Fruit fly (Drosophila melanogaster) whole organism, prepupa: ENCODE results near the gene Setd3.

Experiments used
- Blimp-1 ChIP-seq: fragments of 200-800 bp; sonication (Bioruptor generic); optimal IDR thresholded peaks from 3 replicates; lab custom pipeline; 2017; ENCODE audit warnings: missing biosample characterization, missing genetic modification characterization, mild to moderate bottlenecking, moderate library complexity, missing genetic modification reagents
- CG1621 ChIP-seq: fragments of 200-800 bp; sonication (Bioruptor generic); optimal IDR thresholded peaks from 3 replicates; lab custom pipeline; 2018; ENCODE audit warnings: missing biosample characterization, mild to moderate bottlenecking, missing genetic modification characterization
- CG3032 ChIP-seq: fragments of 200-800 bp; optimal IDR thresholded peaks from 2 replicates; lab custom pipeline; 2019; ENCODE audit warnings: missing biosample characterization, mild to moderate bottlenecking, missing genetic modification characterization, moderate library complexity
- CG31627 ChIP-seq: fragments of 200-800 bp; sonication (Bioruptor generic); optimal IDR thresholded peaks from 3 replicates; lab custom pipeline; 2016; ENCODE audit warnings: missing biosample characterization, missing genetic modification characterization
- CG32006 ChIP-seq: fragments of 200-800 bp; sonication (Bioruptor generic); optimal IDR thresholded peaks from 3 replicates; lab custom pipeline; 2017; ENCODE audit warnings: missing biosample characterization, mild to moderate bottlenecking, missing genetic modification characterization
- CG34406 ChIP-seq: fragments of 200-800 bp; sonication (Bioruptor generic); optimal IDR thresholded peaks from 3 replicates; lab custom pipeline; 2016; ENCODE audit warnings: missing biosample characterization, missing genetic modification characterization
- CG4318 ChIP-seq: fragments of 200-800 bp; sonication (Bioruptor generic); optimal IDR thresholded peaks from 3 replicates; lab custom pipeline; 2017; ENCODE audit warnings: missing biosample characterization, mild to moderate bottlenecking, missing genetic modification characterization
- CG6163 ChIP-seq: fragments of 200-800 bp; sonication (Bioruptor generic); IDR thresholded peaks from 3 replicates; pipeline ENCODE4 v1.3.6; 2022; ENCODE audit warnings: missing biosample characterization, missing genetic modification characterization
- CG6792 ChIP-seq: fragments of 200-800 bp; sonication (Bioruptor generic); optimal IDR thresholded peaks from 3 replicates; lab custom pipeline; 2016; ENCODE audit warnings: missing biosample characterization, missing genetic modification characterization
- CG6808 ChIP-seq: fragments of 200-800 bp; sonication (Bioruptor generic); optimal IDR thresholded peaks from 3 replicates; lab custom pipeline; 2017; ENCODE audit warnings: missing biosample characterization, missing genetic modification characterization, mild to moderate bottlenecking, moderate library complexity, missing genetic modification reagents
- CG6854 ChIP-seq: fragments of 200-800 bp; sonication (Bioruptor generic); optimal IDR thresholded peaks from 2 replicates; lab custom pipeline; 2017; ENCODE audit warnings: missing biosample characterization, mild to moderate bottlenecking, missing genetic modification characterization
- CG9139 ChIP-seq: fragments of 200-800 bp; sonication (Bioruptor generic); optimal IDR thresholded peaks from 3 replicates; lab custom pipeline; 2017; ENCODE audit warnings: missing biosample characterization, mild to moderate bottlenecking, missing genetic modification characterization
- Eip75B ChIP-seq: fragments of 200-800 bp; sonication (Bioruptor generic); optimal IDR thresholded peaks from 3 replicates; lab custom pipeline; 2016; ENCODE audit warnings: missing biosample characterization, missing genetic modification characterization
- Eip78C ChIP-seq: fragments of 200-800 bp; sonication (Bioruptor generic); peaks from one replicate; lab custom pipeline; 2016; ENCODE audit warnings: missing biosample characterization, missing genetic modification characterization
- Eip93F ChIP-seq: fragments of 200-800 bp; sonication (Bioruptor generic); optimal IDR thresholded peaks from 2 replicates; lab custom pipeline; 2016; ENCODE audit warnings: missing biosample characterization, mild to moderate bottlenecking, missing genetic modification characterization
- Ets96B ChIP-seq: fragments of 200-800 bp; optimal IDR thresholded peaks from 2 replicates; lab custom pipeline; 2019; ENCODE audit warnings: missing biosample characterization, mild to moderate bottlenecking, missing genetic modification characterization, moderate library complexity
- Gug ChIP-seq: fragments of 200-800 bp; sonication (Bioruptor generic); IDR thresholded peaks from 2 replicates; pipeline ENCODE4 v1.3.6; 2022; ENCODE audit warnings: missing biosample characterization, missing genetic modification characterization
- Hr39 ChIP-seq: fragments of 200-800 bp; sonication (Bioruptor generic); optimal IDR thresholded peaks from 2 replicates; lab custom pipeline; 2016; ENCODE audit warnings: missing biosample characterization, missing genetic modification characterization
- Met ChIP-seq: fragments of 200-800 bp; sonication (Bioruptor generic); optimal IDR thresholded peaks from 3 replicates; lab custom pipeline; 2016; ENCODE audit warnings: missing biosample characterization, missing genetic modification characterization
- Sox14 ChIP-seq: fragments of 200-800 bp; sonication (Bioruptor generic); optimal IDR thresholded peaks from 3 replicates; lab custom pipeline; 2016; ENCODE audit warnings: missing biosample characterization, missing genetic modification characterization
- dac ChIP-seq: fragments of 200-800 bp; sonication (Bioruptor generic); optimal IDR thresholded peaks from 2 replicates; lab custom pipeline; 2017; ENCODE audit warnings: missing biosample characterization, mild to moderate bottlenecking, missing genetic modification characterization
- eg ChIP-seq: fragments of 200-800 bp; sonication (Bioruptor generic); IDR thresholded peaks from 3 replicates; pipeline ENCODE4 v1.3.6; 2022; ENCODE audit warnings: missing biosample characterization, missing genetic modification characterization
- esn ChIP-seq: fragments of 200-800 bp; sonication (Bioruptor generic); optimal IDR thresholded peaks from 2 replicates; lab custom pipeline; 2016; ENCODE audit warnings: missing biosample characterization, mild to moderate bottlenecking, missing genetic modification characterization, moderate library complexity
- fd59A ChIP-seq: fragments of 200-800 bp; sonication (Bioruptor generic); optimal IDR thresholded peaks from 2 replicates; lab custom pipeline; 2017; ENCODE audit warnings: missing biosample characterization, mild to moderate bottlenecking, missing genetic modification characterization, missing genetic modification reagents
- fkh ChIP-seq: fragments of 200-800 bp; sonication (Bioruptor generic); optimal IDR thresholded peaks from 3 replicates; lab custom pipeline; 2017; ENCODE audit warnings: missing biosample characterization, mild to moderate bottlenecking, missing genetic modification characterization, moderate library complexity
- net ChIP-seq: fragments of 200-800 bp; sonication (Bioruptor generic); optimal IDR thresholded peaks from 3 replicates; lab custom pipeline; 2016; ENCODE audit warnings: missing biosample characterization, missing genetic modification characterization
- pdm3 ChIP-seq: fragments of 200-800 bp; sonication (Bioruptor generic); optimal IDR thresholded peaks from 3 replicates; lab custom pipeline; 2016; ENCODE audit warnings: missing biosample characterization, missing genetic modification characterization
- salr ChIP-seq, 2 experiments: fragments of 200-800 bp; sonication (Bioruptor generic); optimal IDR thresholded peaks; 3 replicates each; lab custom pipeline; 2016 to 2018; ENCODE audit warnings: missing biosample characterization in 2 of 2, missing genetic modification characterization in 2 of 2, mild to moderate bottlenecking in 1 of 2
- spab ChIP-seq: fragments of 200-800 bp; sonication (Bioruptor generic); optimal IDR thresholded peaks from 2 replicates; lab custom pipeline; 2017; ENCODE audit warnings: missing biosample characterization, mild to moderate bottlenecking, missing genetic modification characterization, missing genetic modification reagents
- svp ChIP-seq: fragments of 200-800 bp; sonication (Bioruptor generic); peaks from one replicate; lab custom pipeline; 2016; ENCODE audit warnings: missing biosample characterization, missing genetic modification characterization

Gene Setd3

DNA sequence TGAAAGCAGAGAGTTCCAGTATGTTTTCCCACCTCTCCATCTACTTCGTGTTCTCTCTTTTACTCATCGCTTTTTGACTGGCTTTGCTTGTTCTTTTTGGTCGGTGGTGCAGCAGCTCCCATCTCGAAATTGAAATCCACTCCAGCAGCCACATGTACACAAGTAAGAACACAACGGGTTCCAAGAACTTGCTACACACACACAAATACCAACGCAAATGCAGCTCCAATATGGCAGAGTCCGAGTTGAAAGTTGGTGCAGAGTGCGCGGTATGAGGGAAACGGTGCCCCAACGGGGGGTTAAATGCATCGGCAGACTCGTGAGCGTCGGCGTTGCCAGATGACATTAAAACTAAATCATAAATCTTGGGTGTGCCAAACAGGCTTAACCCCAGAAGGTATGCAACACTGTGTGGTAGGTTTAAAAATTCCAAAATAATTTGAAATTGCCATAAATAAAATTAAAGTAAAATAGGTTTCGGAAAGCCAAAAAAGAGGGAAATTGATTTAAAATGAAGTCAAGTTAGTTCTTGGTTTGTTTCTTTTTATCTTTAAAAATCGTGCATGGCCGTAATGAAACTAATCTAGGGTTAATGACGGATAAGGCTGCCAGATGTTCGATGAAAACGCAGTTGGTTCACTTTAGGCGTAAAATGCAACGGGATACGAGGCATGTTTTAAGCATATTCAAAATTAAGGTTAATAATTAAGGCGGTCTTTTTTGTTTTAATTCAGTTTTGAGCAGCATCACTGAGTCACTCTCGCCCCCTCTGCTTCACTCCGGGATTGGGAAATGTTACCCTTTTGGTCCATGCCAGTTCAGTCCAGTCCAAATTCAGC is 29.3 kb upstream of the Setd3 start (continued):
- peak; percentile 86 for TF ChIP-seq Sox14 (GFP tag; lab: Kevin White, UChicago)
- TF ChIP-seq Ets96B: peak; percentile 90
- peak; percentile 86 for TF ChIP-seq net (GFP tag; lab: Kevin White, UChicago)
- TF ChIP-seq CG31627: peak; percentile 85
- TF ChIP-seq CG34406 (GFP tag; lab: Kevin White, UChicago): peak; percentile 82
- peak; percentile 81 for TF ChIP-seq spab
- TF ChIP-seq eg (GFP tag; lab: Robert Waterston, UW): peak; percentile 77
- TF ChIP-seq CG6792 (GFP tag; lab: Kevin White, UChicago): peak; percentile 84
- peak; percentile 71 for TF ChIP-seq Gug (GFP tag; lab: Robert Waterston, UW)
- peak; percentile 91 for TF ChIP-seq CG3032 (tag; lab: Kevin White, UChicago)
- peak; percentile 72 for TF ChIP-seq dac (GFP tag; lab: Kevin White, UChicago)
- peak; percentile 38 for TF ChIP-seq CG9139 (GFP tag; lab: Kevin White, UChicago)
- no peak for TF ChIP-seq fkh (GFP tag; lab: Kevin White, UChicago)
- peak; percentile 5 for TF ChIP-seq CG6854
- peak; percentile 20 for TF ChIP-seq Blimp-1
- TF ChIP-seq Eip93F (GFP tag; lab: Kevin White, UChicago): peak; percentile 28
- peak; percentile 74 for TF ChIP-seq CG4318 (GFP tag; lab: Kevin White, UChicago)

DNA sequence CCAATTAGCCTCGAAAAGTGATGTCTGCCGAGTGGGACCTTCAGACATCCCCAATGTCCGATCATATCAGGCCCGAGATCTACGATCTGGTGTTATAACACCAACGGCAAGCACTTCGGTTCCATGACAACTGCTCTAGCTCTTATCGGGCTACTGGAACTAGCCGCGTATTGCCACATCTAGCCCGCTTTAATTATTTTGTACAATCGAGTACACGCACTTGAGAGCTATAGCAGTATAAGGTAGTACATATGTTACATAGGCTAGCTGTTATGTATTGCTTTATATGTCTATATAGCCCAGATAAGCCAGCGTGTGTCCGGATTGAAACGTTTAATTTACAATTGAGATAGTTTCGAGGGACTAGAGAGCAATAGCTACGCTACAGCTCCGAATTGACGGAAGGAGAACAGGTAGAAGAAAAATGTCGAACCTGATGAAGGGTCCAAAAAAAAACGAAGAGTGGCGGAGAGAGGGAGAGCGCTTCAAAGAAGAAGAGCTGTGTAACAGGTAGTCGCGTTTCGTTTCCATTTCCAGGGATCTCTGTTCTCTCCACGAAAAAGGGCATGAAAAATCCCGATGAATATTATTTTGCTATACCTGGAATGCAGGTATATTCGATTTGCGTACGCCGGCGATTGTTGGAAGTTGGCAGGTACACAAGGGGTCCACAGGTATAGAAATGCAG is 28.6 kb upstream of the Setd3 start:
- TF ChIP-seq salr (GFP tag; optimal IDR thresholded peaks at IDR 0.05; lab: Kevin White, UChicago): no peak
- no peak for TF ChIP-seq CG6854
- TF ChIP-seq CG6808 (GFP tag; lab: Kevin White, UChicago): no peak
- no peak for TF ChIP-seq Eip78C (GFP tag; lab: Kevin White, UChicago)
- TF ChIP-seq esn (GFP tag; lab: Kevin White, UChicago): no peak
- peak; percentile 1 for TF ChIP-seq Blimp-1

DNA sequence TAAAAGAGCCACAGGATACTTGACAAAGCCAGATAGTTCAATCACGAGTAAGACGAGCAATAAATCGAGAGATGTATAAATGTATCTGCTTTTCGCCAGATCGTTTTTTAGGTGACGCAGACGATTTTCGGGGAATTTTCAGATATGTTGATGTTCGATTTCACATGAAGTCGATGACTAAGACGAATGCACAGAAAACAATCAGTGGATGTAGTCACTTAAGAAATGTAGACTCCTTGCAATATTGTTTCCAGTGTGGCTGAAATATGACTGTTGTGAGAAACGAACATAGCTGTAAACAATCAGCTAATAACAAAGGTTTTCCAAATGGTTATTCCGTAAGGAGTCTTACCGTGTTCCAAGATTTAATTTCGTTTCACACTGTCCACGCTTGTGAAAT is 27.6 kb upstream of the Setd3 start:
- TF ChIP-seq Met (GFP tag; lab: Kevin White, UChicago) (peak; percentile 11), Eip75B (GFP tag; lab: Kevin White, UChicago) (no peak), CG32006 (no peak), eg (GFP tag; lab: Robert Waterston, UW) (no peak), Eip78C (GFP tag; lab: Kevin White, UChicago) (peak; percentile 54), Hr39 (GFP tag; lab: Kevin White, UChicago) (peak; percentile 6)

- TF ChIP-seq pdm3 (GFP tag; lab: Kevin White, UChicago) (no peak), CG6808 (GFP tag; lab: Kevin White, UChicago) (no peak), Eip78C (GFP tag; lab: Kevin White, UChicago) (peak; percentile 42), Blimp-1 (peak; percentile 28), CG6792 (GFP tag; lab: Kevin White, UChicago) (no peak), Sox14 (GFP tag; lab: Kevin White, UChicago) (no peak), svp (GFP tag; lab: Kevin White, UChicago) (peak; percentile 40), CG1621 (tag; lab: Kevin White, UChicago) (no peak), CG6163 (GFP tag; lab: Robert Waterston, UW) (no peak), fd59A (no peak)
Measured at dm6 chrX:6995258-6995657, 26.7 kb upstream of the Setd3 start.
